Worm (Caenorhabditis elegans) whole organism, L4 larva: ENCODE measurements around the gene wdr-5.2.

ENCODE experiments used
- F37D6.2 ChIP-seq: sonication (generic microtip); optimal IDR thresholded peaks from 2 replicates; lab custom pipeline; 2016; ENCODE audit warnings: mild to moderate bottlenecking, missing genetic modification characterization, missing compliant biosample characterization
- T20F7.1 ChIP-seq: fragments of 200-800 bp; sonication (Bioruptor generic); optimal IDR thresholded peaks from 2 replicates; lab custom pipeline; 2018; ENCODE audit warnings: mild to moderate bottlenecking, missing genetic modification characterization, missing compliant biosample characterization
- aha-1 ChIP-seq: fragments of 150-350 bp; peaks from one replicate; lab custom pipeline; 2014; ENCODE audit warnings: missing biosample characterization, missing genetic modification characterization
- ceh-28 ChIP-seq: fragments of 150-350 bp; optimal IDR thresholded peaks from 2 replicates; lab custom pipeline; 2014; ENCODE audit warnings: missing biosample characterization, missing genetic modification reagents, missing genetic modification characterization
- ces-1 ChIP-seq: fragments of 150-350 bp; sonication (generic microtip); optimal IDR thresholded peaks from 4 replicates; lab custom pipeline; 2014; ENCODE audit warnings: missing biosample characterization, missing genetic modification reagents, missing genetic modification characterization
- daf-16 ChIP-seq, 3 experiments: sonication (generic microtip); optimal IDR thresholded peaks; 2 replicates each; lab custom pipeline; 2016 to 2017; ENCODE audit warnings: missing genetic modification characterization in 3 of 3, missing genetic modification reagents in 3 of 3, mild to moderate bottlenecking in 2 of 3, missing compliant biosample characterization in 2 of 3, missing biosample characterization in 1 of 3, moderate library complexity in 1 of 3
- daf-19 ChIP-seq: fragments of 200-800 bp; sonication (Bioruptor generic); conservative IDR thresholded peaks from 2 replicates; pipeline ENCODE4 v1.3.6; 2022; ENCODE audit warnings: missing genetic modification characterization, missing compliant biosample characterization
- dmd-8 ChIP-seq: fragments of 200-800 bp; sonication (Bioruptor generic); IDR thresholded peaks from 2 replicates; pipeline ENCODE4 v1.3.6; 2022; ENCODE audit warnings: missing genetic modification characterization, missing compliant biosample characterization
- dve-1 ChIP-seq: sonication (generic microtip); optimal IDR thresholded peaks from 2 replicates; lab custom pipeline; 2017; ENCODE audit warnings: antibody characterized with exemption, mild to moderate bottlenecking, missing genetic modification characterization, missing compliant biosample characterization; ENCODE audit not compliant: insufficient read depth
- egl-43 ChIP-seq: fragments of 200-800 bp; sonication (Bioruptor generic); IDR thresholded peaks from 2 replicates; pipeline ENCODE4 v1.3.6; 2022; ENCODE audit warnings: missing genetic modification reagents, missing genetic modification characterization, missing compliant biosample characterization
- hlh-11 ChIP-seq: fragments of 200-800 bp; sonication (Bioruptor generic); optimal IDR thresholded peaks from 2 replicates; lab custom pipeline; 2018; ENCODE audit warnings: mild to moderate bottlenecking, missing genetic modification characterization, missing compliant biosample characterization
- hlh-30 ChIP-seq: sonication (generic microtip); optimal IDR thresholded peaks from 2 replicates; lab custom pipeline; 2017; ENCODE audit warnings: antibody characterized with exemption, mild to moderate bottlenecking, missing genetic modification characterization, missing compliant biosample characterization; ENCODE audit not compliant: insufficient read depth
- hmg-1.1 ChIP-seq: fragments of 200-800 bp; sonication (Bioruptor generic); IDR thresholded peaks from 2 replicates; pipeline ENCODE4 v1.3.6; 2022; ENCODE audit warnings: missing genetic modification reagents, missing genetic modification characterization, missing compliant biosample characterization
- lin-13 ChIP-seq: fragments of 150-350 bp; optimal IDR thresholded peaks from 2 replicates; lab custom pipeline; 2014; ENCODE audit warnings: missing biosample characterization, missing genetic modification reagents, missing genetic modification characterization
- lin-15B ChIP-seq: fragments of 150-350 bp; sonication (generic microtip); optimal IDR thresholded peaks from 3 replicates; lab custom pipeline; 2014; ENCODE audit warnings: missing biosample characterization, missing genetic modification characterization
- lsy-2 ChIP-seq, 2 experiments: fragments of 150-350 bp in 1 of 2; sonication (generic microtip) in 1 of 2; optimal IDR thresholded peaks; 2 replicates each; lab custom pipeline; 2014 to 2017; ENCODE audit warnings: missing biosample characterization in 2 of 2, missing genetic modification characterization in 2 of 2
- mdl-1 ChIP-seq, 2 experiments: fragments of 150-350 bp in 1 of 2; sonication (generic microtip) in 1 of 2; optimal IDR thresholded peaks; 2 replicates each; lab custom pipeline; 2014 to 2017; ENCODE audit warnings: missing biosample characterization in 2 of 2, missing genetic modification characterization in 2 of 2
- mep-1 ChIP-seq: fragments of 150-350 bp; sonication (generic microtip); optimal IDR thresholded peaks from 3 replicates; lab custom pipeline; 2014; ENCODE audit warnings: missing biosample characterization, missing genetic modification characterization
- mes-2 ChIP-seq: sonication (generic microtip); optimal IDR thresholded peaks from 2 replicates; lab custom pipeline; 2016; ENCODE audit warnings: missing genotype, mild to moderate bottlenecking, missing genetic modification characterization, missing compliant biosample characterization; ENCODE audit not compliant: poor library complexity, severe bottlenecking
- mxl-2 ChIP-seq: fragments of 200-800 bp; sonication (Bioruptor generic); conservative IDR thresholded peaks from 2 replicates; pipeline ENCODE4 v1.3.6; 2022; ENCODE audit warnings: missing genetic modification reagents, missing genetic modification characterization, missing compliant biosample characterization
- mxl-3 ChIP-seq: fragments of 200-800 bp; sonication (Bioruptor generic); optimal IDR thresholded peaks from 2 replicates; lab custom pipeline; 2018; ENCODE audit warnings: mild to moderate bottlenecking, missing genetic modification characterization, missing compliant biosample characterization
- nhr-10 ChIP-seq: fragments of 150-350 bp; optimal IDR thresholded peaks from 2 replicates; lab custom pipeline; 2014; ENCODE audit warnings: missing biosample characterization, missing genetic modification characterization
- nhr-41 ChIP-seq: fragments of 200-800 bp; sonication (Bioruptor generic); IDR thresholded peaks from 2 replicates; pipeline ENCODE4 v1.3.6; 2022; ENCODE audit warnings: missing genetic modification reagents, missing genetic modification characterization, missing compliant biosample characterization
- nhr-42 ChIP-seq: fragments of 200-800 bp; sonication (Bioruptor generic); IDR thresholded peaks from 2 replicates; pipeline ENCODE4 v1.3.6; 2022; ENCODE audit warnings: missing genetic modification characterization, missing compliant biosample characterization
- nhr-48 ChIP-seq: sonication (generic microtip); optimal IDR thresholded peaks from 2 replicates; lab custom pipeline; 2016; ENCODE audit warnings: mild to moderate bottlenecking, missing genetic modification characterization, missing compliant biosample characterization
- php-3 ChIP-seq: fragments of 200-800 bp; sonication (Bioruptor generic); IDR thresholded peaks from 2 replicates; pipeline ENCODE4 v1.3.6; 2022; ENCODE audit warnings: missing genetic modification reagents, missing genetic modification characterization, missing compliant biosample characterization
- pqm-1 ChIP-seq: sonication (generic microtip); optimal IDR thresholded peaks from 2 replicates; lab custom pipeline; 2017; ENCODE audit warnings: missing biosample characterization, missing genetic modification characterization
- rbr-2 ChIP-seq: sonication (generic microtip); optimal IDR thresholded peaks from 2 replicates; lab custom pipeline; 2016; ENCODE audit warnings: missing genotype, missing genetic modification characterization, missing compliant biosample characterization
- saeg-2 ChIP-seq: fragments of 200-800 bp; sonication (Bioruptor generic); IDR thresholded peaks from 2 replicates; pipeline ENCODE4 v1.3.6; 2022; ENCODE audit warnings: missing genetic modification reagents, missing genetic modification characterization, missing compliant biosample characterization
- sdz-12 ChIP-seq: fragments of 200-800 bp; sonication (Bioruptor generic); optimal IDR thresholded peaks from 2 replicates; lab custom pipeline; 2018; ENCODE audit warnings: mild to moderate bottlenecking, missing genetic modification characterization, missing compliant biosample characterization
- snpc-4 ChIP-seq: fragments of 150-350 bp; optimal IDR thresholded peaks from 2 replicates; lab custom pipeline; 2014; ENCODE audit warnings: missing biosample characterization, missing genetic modification characterization
- tag-97 ChIP-seq: fragments of 200-800 bp; sonication (Bioruptor generic); IDR thresholded peaks from 2 replicates; pipeline ENCODE4 v1.3.6; 2022; ENCODE audit warnings: missing genetic modification characterization, missing compliant biosample characterization
- tra-1 ChIP-seq: fragments of 200-800 bp; sonication (Bioruptor generic); IDR thresholded peaks from 2 replicates; pipeline ENCODE4 v1.3.6; 2022; ENCODE audit warnings: missing genetic modification reagents, missing genetic modification characterization, missing compliant biosample characterization
- unc-130 ChIP-seq: sonication (generic microtip); optimal IDR thresholded peaks from 2 replicates; lab custom pipeline; 2016; ENCODE audit warnings: missing genetic modification reagents, missing genetic modification characterization, missing compliant biosample characterization
- unc-39 ChIP-seq: sonication (generic microtip); optimal IDR thresholded peaks from 2 replicates; lab custom pipeline; 2017; ENCODE audit warnings: missing biosample characterization, missing genetic modification characterization
- unc-62 ChIP-seq, 3 experiments: fragments of 150-350 bp in 1 of 3; sonication (generic microtip); optimal IDR thresholded peaks in 2 of 3; peaks in 1 of 3; 1 replicate in 1 of 3; 2 replicates in 2 of 3; lab custom pipeline; 2014 to 2017; ENCODE audit warnings: missing biosample characterization in 3 of 3, missing genetic modification characterization in 3 of 3, missing genetic modification reagents in 3 of 3, missing genotype in 1 of 3
- zfp-3 ChIP-seq: fragments of 200-800 bp; sonication (Bioruptor generic); conservative IDR thresholded peaks from 2 replicates; pipeline ENCODE4 v1.3.6; 2022; ENCODE audit warnings: missing genetic modification reagents, missing genetic modification characterization, missing compliant biosample characterization
- ztf-11 ChIP-seq: fragments of 150-350 bp; optimal IDR thresholded peaks from 2 replicates; lab custom pipeline; 2014; ENCODE audit warnings: missing biosample characterization, missing genetic modification characterization

wdr-5.2 gene

DNA sequence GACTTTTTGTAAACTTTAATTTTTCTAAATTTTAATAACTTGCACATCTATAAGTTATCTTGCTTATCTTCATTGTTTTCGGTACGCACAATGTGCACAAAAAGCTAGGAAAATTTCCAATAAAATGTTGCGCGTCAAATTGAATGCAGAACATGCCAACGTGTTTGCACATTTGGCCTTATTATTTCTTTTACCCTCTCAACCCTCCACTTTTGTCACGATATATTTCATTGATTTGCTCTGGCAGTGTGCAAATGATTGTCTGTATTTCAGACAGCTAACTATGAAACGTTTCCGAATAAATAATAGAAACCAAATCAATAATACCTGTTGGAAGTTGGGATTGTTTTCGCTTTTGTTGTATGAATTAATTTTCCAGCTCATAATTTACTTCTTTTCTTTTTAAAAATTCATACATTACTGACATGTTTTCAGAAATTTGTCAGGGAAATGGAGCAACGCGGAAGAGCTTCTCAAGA, at the start of gene wdr-5.2:
Gene wdr-5.2 (plus strand): TSS at position 429 of the 479 bp plus-strand sequence.
- peak; percentile 32 for TF ChIP-seq dve-1 (tag; lab: Kevin White, UChicago)
- TF ChIP-seq mep-1: peak; percentile 54
- TF ChIP-seq hlh-30 (tag; lab: Kevin White, UChicago): peak; percentile 46
- TF ChIP-seq unc-39 (tag; lab: Kevin White, UChicago): no peak
- TF ChIP-seq aha-1 (tag; lab: Kevin White, UChicago): peak; percentile 8
- TF ChIP-seq, all 104 proteins: peak for 4

DNA sequence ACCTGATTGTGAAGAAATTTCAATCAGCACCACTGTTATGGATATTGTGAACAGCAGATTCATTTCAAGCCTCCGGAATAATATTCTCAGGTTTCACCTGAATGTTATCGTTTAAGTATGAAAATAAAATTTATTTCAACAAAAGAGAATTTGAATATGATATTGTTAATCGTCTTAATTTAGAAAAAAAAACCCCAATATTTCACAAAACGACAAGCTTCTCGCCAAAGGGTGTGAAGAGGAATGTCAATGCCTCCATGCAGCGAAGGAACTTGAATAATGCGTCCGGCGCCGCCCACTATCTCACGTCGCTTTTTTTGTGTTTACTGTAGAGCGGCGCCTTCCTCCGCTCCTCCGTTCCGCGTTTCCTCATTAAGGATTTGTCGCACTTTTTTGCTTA, 46.8 kb upstream of the wdr-5.2 start, which contains the start of gene C11H1.5:
Gene C11H1.5 (minus strand): TSS at position 101 of the 400 bp plus-strand sequence.
- TF ChIP-seq mes-2 (no peak), unc-62 (GFP tag; optimal IDR thresholded peaks at IDR 0.05 in 1 of 2; lab: Kevin White, UChicago) (peak in 1 of 2 experiments; percentile 37), unc-62 (tag; optimal IDR thresholded peaks at IDR 0.05; lab: Kevin White, UChicago) (no peak), tag-97 (GFP tag; lab: Robert Waterston, UW) (no peak), unc-39 (tag; lab: Kevin White, UChicago) (no peak), rbr-2 (no peak), nhr-42 (GFP tag; lab: Robert Waterston, UW) (no peak), nhr-41 (GFP tag; lab: Robert Waterston, UW) (no peak), nhr-10 (tag; lab: Kevin White, UChicago) (no peak), mep-1 (no peak)

DNA sequence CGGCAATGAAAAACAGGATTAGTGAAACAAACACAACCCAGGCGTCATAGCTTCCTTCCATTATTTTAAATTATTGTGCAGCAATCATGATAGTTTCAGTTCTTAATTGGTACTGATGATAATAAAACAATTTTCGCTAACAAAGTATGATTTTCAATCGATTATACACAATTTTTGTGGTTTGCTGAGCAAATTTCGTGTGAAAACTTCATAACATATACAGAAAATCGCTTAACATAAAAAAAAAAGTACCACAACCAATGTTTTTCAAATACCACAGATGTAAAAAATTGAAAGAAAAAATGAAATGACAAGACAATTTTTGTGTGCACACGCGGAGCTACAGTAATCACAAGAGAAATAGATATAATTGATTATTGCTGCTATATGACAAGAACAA, 42.3 kb upstream of the wdr-5.2 start, which contains the start of gene gphr-2:
Gene gphr-2 (minus strand): TSS at position 101 of the 400 bp plus-strand sequence.
- peak; percentile 51 for TF ChIP-seq aha-1 (tag; lab: Kevin White, UChicago)
- TF ChIP-seq lsy-2 (tag; optimal IDR thresholded peaks at IDR 0.05; lab: Kevin White, UChicago): no peak

DNA sequence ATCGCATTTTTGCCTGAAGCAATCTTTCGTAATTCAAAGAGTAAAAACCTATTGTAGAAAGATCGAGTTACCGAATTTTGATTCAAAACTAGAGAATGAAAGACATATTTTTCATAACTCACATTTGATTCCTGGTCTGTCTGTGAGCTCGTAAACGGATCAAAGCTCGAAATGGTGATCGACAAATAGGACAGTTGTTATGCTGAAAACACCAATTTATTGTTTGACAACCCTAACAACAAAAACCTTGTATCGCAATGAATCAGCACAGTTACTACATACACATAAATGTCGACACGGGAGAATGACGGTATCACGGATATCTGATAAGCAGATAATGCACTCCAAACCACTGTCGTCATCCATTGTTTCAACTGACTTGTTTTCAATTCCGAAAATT, 40.3 kb upstream of the wdr-5.2 start:
- TF ChIP-seq saeg-2 (GFP tag; lab: Robert Waterston, UW) (no peak), unc-62 (GFP tag; optimal IDR thresholded peaks at IDR 0.05 in 1 of 2; lab: Kevin White, UChicago) (peak in 1 of 2 experiments; percentile 92), unc-62 (tag; optimal IDR thresholded peaks at IDR 0.05; lab: Kevin White, UChicago) (no peak), lin-15B (tag; lab: Kevin White, UChicago) (no peak)

DNA sequence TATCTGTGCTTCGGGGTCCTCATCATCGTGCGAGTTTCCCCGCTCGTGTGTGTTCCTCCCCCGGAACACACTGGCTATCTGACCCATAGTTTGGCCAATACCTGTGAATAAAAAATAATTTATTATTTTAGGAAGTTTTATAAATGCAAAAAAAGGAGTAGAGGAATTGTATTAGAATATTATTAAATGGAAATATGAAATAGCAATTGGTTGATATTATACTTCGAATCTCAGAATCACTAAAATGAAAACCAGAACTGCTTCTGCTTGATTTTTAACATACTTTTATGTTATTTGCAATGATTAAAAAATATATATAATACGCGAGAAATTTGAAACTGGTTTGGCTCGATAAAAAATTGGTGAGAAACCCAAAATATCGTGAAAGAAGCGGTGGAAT, 38.3 kb upstream of the wdr-5.2 start, which contains the start of gene mgrn-1:
Gene mgrn-1 (minus strand): TSS at position 101 of the 400 bp plus-strand sequence.
- TF ChIP-seq nhr-41 (GFP tag; lab: Robert Waterston, UW) (no peak), mxl-2 (no peak), pqm-1 (tag; lab: Kevin White, UChicago) (no peak), mes-2 (no peak), F37D6.2 (tag; lab: Kevin White, UChicago) (no peak), mdl-1 (tag; optimal IDR thresholded peaks at IDR 0.05; lab: Kevin White, UChicago) (no peak), sdz-12 (GFP tag; lab: Kevin White, UChicago) (no peak), tra-1 (GFP tag; lab: Robert Waterston, UW) (no peak), unc-130 (GFP tag; lab: Kevin White, UChicago) (no peak), mxl-3 (GFP tag; lab: Kevin White, UChicago) (no peak), egl-43 (no peak), daf-16 (GFP tag; optimal IDR thresholded peaks at IDR 0.05; lab: Kevin White, UChicago) (no peak), daf-16 (tag; optimal IDR thresholded peaks at IDR 0.05; lab: Kevin White, UChicago) (no peak), saeg-2 (GFP tag; lab: Robert Waterston, UW) (no peak), hlh-30 (tag; lab: Kevin White, UChicago) (no peak), php-3 (GFP tag; lab: Robert Waterston, UW) (no peak), snpc-4 (tag; lab: Kevin White, UChicago) (no peak)

DNA sequence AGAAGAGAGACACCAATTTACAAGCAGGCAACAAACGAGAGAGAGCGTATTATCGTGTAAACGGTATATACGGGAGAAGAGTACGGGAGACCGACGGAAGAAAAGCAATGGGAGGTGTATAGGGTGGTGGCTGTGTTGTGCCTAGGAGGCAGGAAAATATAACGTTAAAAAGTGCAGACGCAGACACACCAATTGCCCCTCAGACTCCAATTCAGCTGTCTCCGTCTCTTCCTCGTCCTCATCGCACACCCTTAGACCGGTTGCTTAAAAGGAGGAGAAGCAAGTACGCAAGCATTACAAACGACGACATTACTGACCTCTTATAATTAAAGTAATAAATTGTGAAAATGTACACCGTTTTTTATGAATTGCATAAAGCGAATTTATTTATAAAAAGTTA, 37.5 kb upstream of the wdr-5.2 start:
- TF ChIP-seq lin-13 (GFP tag; lab: Kevin White, UChicago): peak; percentile 98
- no peak for TF ChIP-seq zfp-3 (GFP tag; lab: Robert Waterston, UW)
- no peak for TF ChIP-seq ces-1 (GFP tag; lab: Kevin White, UChicago)
- no peak for TF ChIP-seq ztf-11 (tag; lab: Kevin White, UChicago)
- peak; percentile 62 for TF ChIP-seq F37D6.2 (tag; lab: Kevin White, UChicago)
- no peak for TF ChIP-seq ceh-28
- TF ChIP-seq T20F7.1 (GFP tag; lab: Kevin White, UChicago): no peak
- TF ChIP-seq dmd-8 (GFP tag; lab: Robert Waterston, UW): no peak
- peak; percentile 83 for TF ChIP-seq rbr-2
- TF ChIP-seq daf-19 (GFP tag; lab: Robert Waterston, UW): no peak
- TF ChIP-seq nhr-48 (tag; lab: Kevin White, UChicago): peak; percentile 48
- peak; percentile 82 for TF ChIP-seq hmg-1.1 (GFP tag; lab: Robert Waterston, UW)
- TF ChIP-seq hlh-11 (tag; lab: Kevin White, UChicago): peak; percentile 93
